Fruit fly (Drosophila melanogaster) whole organism, embryonic: ENCODE results near the gene CG44005.
A peak's percentile ranks its signal among the peaks of the same experiment; 100 is the strongest.

ENCODE experiments used
- Abd-B ChIP-seq: fragments of 200-800 bp; sonication (Bioruptor generic); optimal IDR thresholded peaks from 2 replicates; lab custom pipeline; 2018; ENCODE audit warnings: missing biosample characterization, mild to moderate bottlenecking, missing genetic modification characterization, moderate library complexity
- Aef1 ChIP-seq: fragments of 200-800 bp; sonication (Bioruptor generic); IDR thresholded peaks from 3 replicates; pipeline ENCODE4 v1.3.6; 2022; ENCODE audit warnings: missing biosample characterization, missing genetic modification characterization
- Antp ChIP-seq: fragments of 200-800 bp; sonication (Bioruptor generic); optimal IDR thresholded peaks from 3 replicates; lab custom pipeline; 2016; ENCODE audit warnings: missing biosample characterization, missing genetic modification characterization
- Bteb2 ChIP-seq: fragments of 200-800 bp; sonication (Bioruptor generic); optimal IDR thresholded peaks from 2 replicates; lab custom pipeline; 2016; ENCODE audit warnings: missing biosample characterization, missing genetic modification characterization
- CG11247 ChIP-seq: fragments of 200-800 bp; sonication (Bioruptor generic); IDR thresholded peaks from 2 replicates; pipeline ENCODE4 v1.3.6; 2022; ENCODE audit warnings: missing biosample characterization, missing genetic modification characterization
- CG11456 ChIP-seq: fragments of 200-800 bp; sonication (Bioruptor generic); IDR thresholded peaks from 3 replicates; pipeline ENCODE4 v1.3.6; 2022; ENCODE audit warnings: missing biosample characterization, missing genetic modification characterization
- CG11504 ChIP-seq: fragments of 200-800 bp; sonication (Bioruptor generic); optimal IDR thresholded peaks from 3 replicates; lab custom pipeline; 2019; ENCODE audit warnings: missing biosample characterization, mild to moderate bottlenecking, missing genetic modification characterization, moderate library complexity
- CG11560 ChIP-seq: fragments of 200-800 bp; sonication (Bioruptor generic); IDR thresholded peaks from 3 replicates; pipeline ENCODE4 v1.3.6; 2022; ENCODE audit warnings: missing biosample characterization, missing genetic modification characterization
- CG12155 ChIP-seq: fragments of 200-800 bp; sonication (Bioruptor generic); optimal IDR thresholded peaks from 3 replicates; lab custom pipeline; 2016; ENCODE audit warnings: missing biosample characterization, missing genetic modification characterization
- CG12219 ChIP-seq: fragments of 200-800 bp; sonication (Bioruptor generic); optimal IDR thresholded peaks from 3 replicates; lab custom pipeline; 2018; ENCODE audit warnings: missing biosample characterization, mild to moderate bottlenecking, missing genetic modification characterization
- CG12659 ChIP-seq: fragments of 200-800 bp; sonication (Bioruptor generic); optimal IDR thresholded peaks from 3 replicates; lab custom pipeline; 2017; ENCODE audit warnings: mild to moderate bottlenecking, missing biosample characterization, missing genetic modification reagents, missing genetic modification characterization
- CG13123 ChIP-seq: fragments of 200-800 bp; sonication (Bioruptor generic); optimal IDR thresholded peaks from 2 replicates; lab custom pipeline; 2016; ENCODE audit warnings: missing biosample characterization, missing genetic modification characterization
- CG13287 ChIP-seq: fragments of 200-800 bp; sonication (Bioruptor generic); IDR thresholded peaks from 2 replicates; pipeline ENCODE4 v1.3.6; 2022; ENCODE audit warnings: missing biosample characterization, missing genetic modification characterization; ENCODE audit not compliant: partially characterized antibody
- CG13775 ChIP-seq: fragments of 200-800 bp; sonication (Bioruptor generic); optimal IDR thresholded peaks from 3 replicates; lab custom pipeline; 2017; ENCODE audit warnings: missing biosample characterization, mild to moderate bottlenecking, missing genetic modification characterization
- CG15011 ChIP-seq: fragments of 200-800 bp; sonication (Bioruptor generic); optimal IDR thresholded peaks from 3 replicates; lab custom pipeline; 2018; ENCODE audit warnings: missing biosample characterization, mild to moderate bottlenecking, missing genetic modification characterization
- CG1832 ChIP-seq: fragments of 200-800 bp; sonication (Bioruptor generic); optimal IDR thresholded peaks from 2 replicates; lab custom pipeline; 2017; ENCODE audit warnings: missing biosample characterization, mild to moderate bottlenecking, missing genetic modification characterization, inconsistent platforms
- CG2129 ChIP-seq: fragments of 200-800 bp; sonication (Bioruptor generic); IDR thresholded peaks from 2 replicates; pipeline ENCODE4 v1.3.6; 2022; ENCODE audit warnings: missing biosample characterization, missing genetic modification characterization; ENCODE audit not compliant: partially characterized antibody
- CG30020 ChIP-seq: fragments of 200-800 bp; optimal IDR thresholded peaks from 2 replicates; lab custom pipeline; 2019; ENCODE audit warnings: missing biosample characterization, mild to moderate bottlenecking, missing genetic modification characterization, moderate library complexity
- CG30431 ChIP-seq: fragments of 200-800 bp; sonication (Bioruptor generic); optimal IDR thresholded peaks from 2 replicates; lab custom pipeline; 2017; ENCODE audit warnings: missing biosample characterization, missing genetic modification characterization
- CG3281 ChIP-seq: fragments of 200-800 bp; sonication (Bioruptor generic); optimal IDR thresholded peaks from 3 replicates; lab custom pipeline; 2017; ENCODE audit warnings: missing biosample characterization, mild to moderate bottlenecking, missing genetic modification characterization
- CG33557 ChIP-seq: fragments of 200-800 bp; sonication (Bioruptor generic); optimal IDR thresholded peaks from 2 replicates; lab custom pipeline; 2019; ENCODE audit warnings: missing biosample characterization, mild to moderate bottlenecking, missing genetic modification characterization, moderate library complexity
- CG4328 ChIP-seq: fragments of 200-800 bp; sonication (Bioruptor generic); optimal IDR thresholded peaks from 3 replicates; lab custom pipeline; 2017; ENCODE audit warnings: missing biosample characterization, missing genetic modification reagents, missing genetic modification characterization
- CG6175 ChIP-seq: fragments of 200-800 bp; sonication (Bioruptor generic); IDR thresholded peaks from 3 replicates; pipeline ENCODE4 v1.3.6; 2022; ENCODE audit warnings: missing biosample characterization, missing genetic modification characterization
- Dad ChIP-seq: fragments of 200-800 bp; sonication (Bioruptor generic); optimal IDR thresholded peaks from 3 replicates; lab custom pipeline; 2016; ENCODE audit warnings: missing biosample characterization, missing genetic modification characterization
- Dek ChIP-seq: fragments of 200-800 bp; sonication (Bioruptor generic); optimal IDR thresholded peaks from 3 replicates; lab custom pipeline; 2019; ENCODE audit warnings: missing biosample characterization, mild to moderate bottlenecking, missing genetic modification characterization, moderate library complexity
- ERR ChIP-seq: fragments of 200-800 bp; sonication (Bioruptor generic); optimal IDR thresholded peaks from 2 replicates; lab custom pipeline; 2016; ENCODE audit warnings: missing biosample characterization, missing genetic modification characterization
- HLH4C ChIP-seq: fragments of 200-800 bp; sonication (Bioruptor generic); IDR thresholded peaks from 3 replicates; pipeline ENCODE4 v1.3.6; 2022; ENCODE audit warnings: missing biosample characterization, missing genetic modification characterization; ENCODE audit not compliant: partially characterized antibody
- Hmr ChIP-seq: fragments of 200-800 bp; sonication (Bioruptor generic); optimal IDR thresholded peaks from 3 replicates; lab custom pipeline; 2017; ENCODE audit warnings: mild to moderate bottlenecking, missing biosample characterization, missing genetic modification reagents, missing genetic modification characterization
- Lim3 ChIP-seq: fragments of 200-800 bp; sonication (Bioruptor generic); IDR thresholded peaks from 2 replicates; pipeline ENCODE4 v1.3.6; 2022; ENCODE audit warnings: missing biosample characterization, missing genetic modification characterization
- Mrtf ChIP-seq: fragments of 200-800 bp; sonication (Bioruptor generic); IDR thresholded peaks from 3 replicates; pipeline ENCODE4 v1.3.6; 2022; ENCODE audit warnings: missing biosample characterization, missing genetic modification characterization
- Poxn ChIP-seq: fragments of 200-800 bp; sonication (Bioruptor generic); IDR thresholded peaks from 2 replicates; pipeline ENCODE4 v1.3.6; 2022; ENCODE audit warnings: missing biosample characterization, missing genetic modification characterization
- bsh ChIP-seq, 2 experiments: fragments of 200-800 bp; sonication (Bioruptor generic); optimal IDR thresholded peaks; 2 replicates each; lab custom pipeline; 2017 to 2018; ENCODE audit warnings: mild to moderate bottlenecking in 2 of 2, missing biosample characterization in 2 of 2, missing genetic modification characterization in 2 of 2, moderate library complexity in 1 of 2
- caup ChIP-seq: fragments of 200-800 bp; sonication (Bioruptor generic); optimal IDR thresholded peaks from 3 replicates; lab custom pipeline; 2017; ENCODE audit warnings: missing biosample characterization, mild to moderate bottlenecking, missing genetic modification characterization, moderate library complexity; ENCODE audit not compliant: severe bottlenecking
- crol ChIP-seq: fragments of 200-800 bp; sonication (Bioruptor generic); IDR thresholded peaks from 2 replicates; pipeline ENCODE4 v1.3.6; 2022; ENCODE audit warnings: missing biosample characterization, missing genetic modification characterization
- ems ChIP-seq: fragments of 200-800 bp; sonication (Bioruptor generic); optimal IDR thresholded peaks from 3 replicates; lab custom pipeline; 2016; ENCODE audit warnings: missing biosample characterization, missing genetic modification characterization
- fd3F ChIP-seq: fragments of 200-800 bp; sonication (Bioruptor generic); optimal IDR thresholded peaks from 2 replicates; lab custom pipeline; 2018; ENCODE audit warnings: missing biosample characterization, mild to moderate bottlenecking, missing genetic modification characterization, moderate library complexity
- gce ChIP-seq: fragments of 200-800 bp; sonication (Bioruptor generic); IDR thresholded peaks from 3 replicates; pipeline ENCODE4 v1.3.6; 2022; ENCODE audit warnings: missing biosample characterization, missing genetic modification characterization
- jigr1 ChIP-seq: fragments of 200-800 bp; sonication (Bioruptor generic); IDR thresholded peaks from 3 replicates; pipeline ENCODE4 v1.3.6; 2022; ENCODE audit warnings: missing biosample characterization, missing genetic modification characterization
- kni ChIP-seq: fragments of 200-800 bp; sonication (Bioruptor generic); optimal IDR thresholded peaks from 3 replicates; lab custom pipeline; 2017; ENCODE audit warnings: mild to moderate bottlenecking, missing biosample characterization, missing genetic modification reagents, missing genetic modification characterization
- luna ChIP-seq: fragments of 200-800 bp; sonication (Bioruptor generic); optimal IDR thresholded peaks from 2 replicates; lab custom pipeline; 2016; ENCODE audit warnings: missing biosample characterization, missing genetic modification characterization
- mirr ChIP-seq: fragments of 200-800 bp; sonication (Bioruptor generic); optimal IDR thresholded peaks from 3 replicates; lab custom pipeline; 2018; ENCODE audit warnings: missing biosample characterization, mild to moderate bottlenecking, missing genetic modification characterization
- pita ChIP-seq: fragments of 200-800 bp; sonication (Bioruptor generic); optimal IDR thresholded peaks from 2 replicates; lab custom pipeline; 2017; ENCODE audit warnings: missing biosample characterization, mild to moderate bottlenecking, missing genetic modification characterization
- slbo ChIP-seq: fragments of 200-800 bp; sonication (Bioruptor generic); IDR thresholded peaks from 2 replicates; pipeline ENCODE4 v1.3.6; 2022; ENCODE audit warnings: missing biosample characterization, missing genetic modification characterization
- sr ChIP-seq: fragments of 200-800 bp; sonication (Bioruptor generic); IDR thresholded peaks from 3 replicates; pipeline ENCODE4 v1.3.6; 2022; ENCODE audit warnings: missing biosample characterization, missing genetic modification characterization
- stc ChIP-seq: fragments of 200-800 bp; sonication (Bioruptor generic); IDR thresholded peaks from 2 replicates; pipeline ENCODE4 v1.3.6; 2022; ENCODE audit warnings: missing biosample characterization, missing genetic modification characterization
- tap ChIP-seq: fragments of 200-800 bp; optimal IDR thresholded peaks from 3 replicates; lab custom pipeline; 2019; ENCODE audit warnings: missing biosample characterization, mild to moderate bottlenecking, missing genetic modification characterization, moderate library complexity
- tll ChIP-seq, 2 experiments: fragments of 200-800 bp in 1 of 2; fragments of >200 bp in 1 of 2; sonication (Bioruptor generic) in 1 of 2; optimal IDR thresholded peaks; 2 replicates each; lab custom pipeline; 2017 to 2019; ENCODE audit warnings: missing biosample characterization in 2 of 2, missing genetic modification characterization in 2 of 2, mild to moderate bottlenecking in 1 of 2, moderate library complexity in 1 of 2
- trh ChIP-seq: fragments of 200-800 bp; sonication (Bioruptor generic); optimal IDR thresholded peaks from 2 replicates; lab custom pipeline; 2016; ENCODE audit warnings: missing biosample characterization, missing genetic modification characterization

CG44005 gene

DNA sequence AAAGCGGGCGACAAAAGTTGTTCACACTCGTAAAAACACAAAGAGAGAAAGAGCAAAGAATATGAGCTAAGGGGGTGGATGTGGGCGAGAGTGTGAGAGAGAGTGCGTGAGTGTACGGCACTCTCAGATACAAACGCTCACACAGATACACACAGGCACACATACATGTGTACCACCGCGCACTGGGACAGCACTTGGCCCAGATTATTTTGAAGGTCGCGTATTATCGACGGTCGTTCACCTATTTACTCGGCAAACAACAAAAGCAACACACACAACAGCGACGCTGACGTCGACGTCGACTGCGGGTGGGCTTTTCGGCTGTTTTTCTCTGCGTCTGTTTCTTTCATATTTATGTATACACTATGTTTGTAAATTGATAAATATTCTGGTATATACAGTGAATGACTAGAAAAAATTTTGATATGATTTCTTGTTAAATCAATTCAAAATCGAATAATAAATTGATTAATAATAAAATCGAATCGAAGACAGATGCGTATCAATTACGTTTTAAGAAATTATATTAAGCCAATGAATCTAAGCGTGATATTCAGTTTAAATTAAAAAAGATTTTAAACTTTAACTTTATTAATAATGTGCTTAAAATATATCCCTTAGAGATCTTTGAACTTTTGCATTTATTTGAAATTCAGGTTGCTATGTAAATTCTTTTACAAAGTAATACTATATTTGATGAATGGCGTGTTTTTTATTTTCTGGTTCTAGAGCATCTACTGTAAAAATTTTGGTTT lies 42.2 kb downstream of the CG44005 start (continued):
- TF ChIP-seq trh (peak; percentile 64), Dad (GFP tag; lab: Kevin White, UChicago) (peak; percentile 49), Mrtf (GFP tag; lab: Robert Waterston, UW) (peak; percentile 58; the same call in 2 of the 3 replicates), CG15011 (peak; percentile 50), CG13775 (GFP tag; lab: Kevin White, UChicago) (no peak), CG13123 (peak; percentile 64), tap (tag; lab: Kevin White, UChicago) (peak; percentile 53), caup (peak; percentile 82), Hmr (GFP tag; lab: Kevin White, UChicago) (peak; percentile 80), CG13287 (GFP tag; lab: Robert Waterston, UW) (peak; percentile 60), fd3F (GFP tag; lab: Kevin White, UChicago) (no peak), CG30431 (GFP tag; lab: Kevin White, UChicago) (peak; percentile 34), pita (GFP tag; lab: Kevin White, UChicago) (no peak), ERR (GFP tag; lab: Kevin White, UChicago) (peak; percentile 91), CG11560 (tag; lab: Robert Waterston, UW) (no peak), ems (GFP tag; lab: Kevin White, UChicago) (peak; percentile 54), CG11456 (GFP tag; lab: Robert Waterston, UW) (0 out of 3 replicates have a peak, but pooled peaks have one; percentile 19), gce (GFP tag; lab: Robert Waterston, UW) (peak; percentile 70; the same call in 1 of the 3 replicates), Abd-B (GFP tag; lab: Kevin White, UChicago) (no peak), CG33557 (GFP tag; lab: Kevin White, UChicago) (peak; percentile 87), CG3281 (GFP tag; lab: Kevin White, UChicago) (peak; percentile 45), CG2129 (GFP tag; lab: Robert Waterston, UW) (no peak), slbo (GFP tag; lab: Robert Waterston, UW) (peak; percentile 55), CG12659 (GFP tag; lab: Kevin White, UChicago) (peak; percentile 60), tll (GFP tag; optimal IDR thresholded peaks at IDR 0.05; lab: Kevin White, UChicago) (peak in 1 of 2 experiments; percentile 39), jigr1 (GFP tag; lab: Robert Waterston, UW) (no peak), luna (GFP tag; lab: Kevin White, UChicago) (peak; percentile 2), CG12155 (peak; percentile 33), crol (GFP tag; lab: Robert Waterston, UW) (peak; percentile 71), HLH4C (GFP tag; lab: Robert Waterston, UW) (no peak), sr (GFP tag; lab: Robert Waterston, UW) (peak; percentile 85), CG1832 (GFP tag; lab: Kevin White, UChicago) (no peak), bsh (GFP tag; optimal IDR thresholded peaks at IDR 0.05; lab: Kevin White, UChicago) (peak in 1 of 2 experiments; percentile 85), Dek (peak; percentile 31), CG11504 (tag; lab: Kevin White, UChicago) (peak; percentile 59), CG4328 (GFP tag; lab: Kevin White, UChicago) (peak; percentile 80), CG11247 (no peak; the same call in 1 of the 2 replicates), CG6175 (GFP tag; lab: Robert Waterston, UW) (no peak), Lim3 (no peak), mirr (peak; percentile 98), Bteb2 (GFP tag; lab: Kevin White, UChicago) (peak; percentile 4), CG30020 (no peak), Poxn (GFP tag; lab: Robert Waterston, UW) (no peak), Aef1 (GFP tag; lab: Robert Waterston, UW) (peak; percentile 39; the same call in 1 of the 3 replicates), kni (GFP tag; lab: Kevin White, UChicago) (peak; percentile 96), stc (GFP tag; lab: Robert Waterston, UW) (peak; percentile 68; the same call in 1 of the 2 replicates), CG12219 (peak; percentile 73), Antp (peak; percentile 64)
